Fruit fly (Drosophila melanogaster): ENCODE measurements around the gene CG12236.

The CG12236 gene

DNA sequence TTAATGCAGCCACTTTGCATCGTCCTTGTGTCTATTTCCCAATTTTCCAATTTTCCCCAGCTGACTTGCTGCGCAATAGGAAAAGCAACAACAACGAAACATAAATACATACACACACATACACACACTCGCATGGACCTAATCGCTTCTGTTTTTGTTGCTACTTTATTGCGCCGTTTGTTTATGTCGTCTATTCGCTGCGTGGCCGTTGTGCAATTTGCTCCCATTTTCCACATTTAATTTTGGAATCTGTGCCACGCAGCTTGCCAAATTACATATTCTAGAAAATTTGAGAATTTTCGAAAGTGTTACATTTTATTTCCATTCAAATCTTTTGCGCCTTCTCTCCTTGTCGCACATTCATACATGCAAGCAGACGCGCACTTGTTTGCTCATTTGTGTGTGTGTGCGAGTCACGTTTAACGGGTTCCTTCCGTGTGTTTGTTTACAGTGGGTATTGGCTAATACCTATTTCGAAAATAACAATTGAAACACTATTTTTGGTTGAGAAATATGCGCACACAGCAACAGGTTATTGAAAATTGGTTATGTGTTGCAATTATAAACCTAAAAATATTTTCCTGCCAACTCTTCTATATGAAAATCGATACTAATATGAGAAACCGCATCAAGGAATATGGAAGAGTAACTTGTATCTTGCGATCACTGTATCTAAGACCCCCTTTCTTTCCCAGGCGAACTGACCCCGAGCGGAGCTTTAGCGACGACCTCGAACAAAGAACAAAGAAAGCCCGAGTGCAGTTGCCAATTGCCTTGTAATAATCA lies 27.6 kb upstream of the CG12236 start (continued):
- peak; percentile 17 for TF ChIP-seq mam (GFP tag; optimal IDR thresholded peaks at IDR 0.05)
- no peak for TF ChIP-seq Mad (GFP tag; optimal IDR thresholded peaks at IDR 0.05)
- no peak for TF ChIP-seq MBD-R2 (GFP tag; IDR thresholded peaks at IDR 0.05)
- no peak for TF ChIP-seq CG31365 (tag; optimal IDR thresholded peaks at IDR 0.05)
- peak in 1 of 2 experiments; percentile 53 for TF ChIP-seq Hr51 (GFP tag; optimal IDR thresholded peaks at IDR 0.05)
- peak; percentile 55 for TF ChIP-seq CG18262 (tag; optimal IDR thresholded peaks at IDR 0.05)
- peak; percentile 31 for TF ChIP-seq CG34376 (GFP tag; optimal IDR thresholded peaks at IDR 0.05)
- TF ChIP-seq Hmx (GFP tag; optimal IDR thresholded peaks at IDR 0.05) = no peak
- TF ChIP-seq Max (GFP tag; optimal IDR thresholded peaks at IDR 0.05) = peak; percentile 32
- TF ChIP-seq psq (GFP tag; optimal IDR thresholded peaks at IDR 0.05) = peak; percentile 85

DNA sequence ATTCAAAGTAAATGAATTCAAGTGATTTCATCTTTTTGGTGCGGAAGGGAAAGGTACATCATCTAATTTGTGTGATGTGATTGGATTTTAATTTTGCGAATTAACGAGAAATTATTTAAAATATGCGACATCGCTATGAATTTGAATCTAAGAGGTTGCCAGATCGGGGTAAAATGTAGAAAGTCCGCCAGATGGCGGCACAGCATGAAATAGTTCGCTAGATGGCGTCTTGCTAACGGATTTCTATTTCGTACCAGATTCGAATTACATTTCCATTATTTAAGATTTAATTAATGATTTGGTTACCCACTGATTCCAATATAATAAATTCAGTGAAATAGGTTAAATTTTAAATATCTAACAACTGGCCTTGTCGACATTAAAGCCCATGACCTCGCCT lies 24.5 kb upstream of the CG12236 start:
- TF ChIP-seq CG8478 (optimal IDR thresholded peaks at IDR 0.05) (no peak), cg (GFP tag; optimal IDR thresholded peaks at IDR 0.05) (no peak), CG8290 (GFP tag; optimal IDR thresholded peaks at IDR 0.05) (peak; percentile 44), CG8290 (tag; optimal IDR thresholded peaks at IDR 0.05) (peak in 1 of 2 experiments; percentile 67), lilli (GFP tag; optimal IDR thresholded peaks at IDR 0.05) (peak; percentile 40), chif (GFP tag; optimal IDR thresholded peaks at IDR 0.05) (peak in 1 of 2 experiments; percentile 64), Atf3 (GFP tag; optimal IDR thresholded peaks at IDR 0.05) (no peak), jumu (GFP tag; optimal IDR thresholded peaks at IDR 0.05) (peak; percentile 17), CG3163 (GFP tag; optimal IDR thresholded peaks at IDR 0.05) (peak; percentile 15), CG17361 (GFP tag; IDR thresholded peaks at IDR 0.05) (peak; percentile 36; the same call in 1 of the 3 replicates), CG31388 (GFP tag; optimal IDR thresholded peaks at IDR 0.05) (no peak), pb (GFP tag; optimal IDR thresholded peaks at IDR 0.05) (peak; percentile 13), sqz (GFP tag; optimal IDR thresholded peaks at IDR 0.05) (no peak), CG4730 (GFP tag; IDR thresholded peaks at IDR 0.05) (no peak), insv (GFP tag; optimal IDR thresholded peaks at IDR 0.05) (peak in 1 of 2 experiments; percentile 59), ATbp (GFP tag; optimal IDR thresholded peaks at IDR 0.05) (no peak), CG2129 (GFP tag; IDR thresholded peaks at IDR 0.05; ENCODE audit: partially characterized antibody) (no peak), crc (GFP tag; optimal IDR thresholded peaks at IDR 0.05) (no peak), fd102C (GFP tag; optimal IDR thresholded peaks at IDR 0.05) (no peak), NC2α (GFP tag; optimal IDR thresholded peaks at IDR 0.05) (no peak), Xbp1 (GFP tag; optimal IDR thresholded peaks at IDR 0.05) (peak; percentile 66), Mrtf (GFP tag; IDR thresholded peaks at IDR 0.05) (no peak), CG7928 (GFP tag; optimal IDR thresholded peaks at IDR 0.05) (no peak), Hr78 (GFP tag; optimal IDR thresholded peaks at IDR 0.05) (no peak), Sry-δ (GFP tag; optimal IDR thresholded peaks at IDR 0.05) (peak; percentile 38), tap (tag; optimal IDR thresholded peaks at IDR 0.05) (no peak), sd (tag; optimal IDR thresholded peaks at IDR 0.05) (peak; percentile 83), CG16815 (GFP tag; optimal IDR thresholded peaks at IDR 0.05) (no peak), tin (GFP tag; optimal IDR thresholded peaks at IDR 0.05) (peak; percentile 56), D (optimal IDR thresholded peaks at IDR 0.05) (no peak), D (GFP tag; optimal IDR thresholded peaks at IDR 0.05) (no peak), Dad (GFP tag; optimal IDR thresholded peaks at IDR 0.05) (no peak), CG10147 (GFP tag; optimal IDR thresholded peaks at IDR 0.05) (no peak), Ada2b (GFP tag; IDR thresholded peaks at IDR 0.05) (peak; percentile 37; the same call in 1 of the 2 replicates), CG10209 (GFP tag; optimal IDR thresholded peaks at IDR 0.05) (no peak), Sox100B (GFP tag; optimal IDR thresholded peaks at IDR 0.05) (no peak), ken (GFP tag; IDR thresholded peaks at IDR 0.05) (peak; percentile 57; the same call in 2 of the 3 replicates), z (GFP tag; IDR thresholded peaks at IDR 0.05) (no peak), nerfin-2 (GFP tag; IDR thresholded peaks at IDR 0.05; ENCODE audit: partially characterized antibody) (no peak), Hr3 (GFP tag; optimal IDR thresholded peaks at IDR 0.05) (peak; percentile 15)

All from whole organism, embryonic.